Fruit fly (Drosophila melanogaster) whole organism, prepupa: ENCODE results near the gene wit.

Source experiments
- CG10669 ChIP-seq: fragments of 200-800 bp; sonication (Bioruptor generic); optimal IDR thresholded peaks from 3 replicates; lab custom pipeline; 2018; ENCODE audit warnings: missing biosample characterization, mild to moderate bottlenecking, missing genetic modification characterization, moderate library complexity
- CG11902 ChIP-seq: fragments of 200-800 bp; sonication (Bioruptor generic); optimal IDR thresholded peaks from 3 replicates; lab custom pipeline; 2016; ENCODE audit warnings: missing biosample characterization, missing genetic modification characterization
- CG1621 ChIP-seq: fragments of 200-800 bp; sonication (Bioruptor generic); optimal IDR thresholded peaks from 3 replicates; lab custom pipeline; 2018; ENCODE audit warnings: missing biosample characterization, mild to moderate bottlenecking, missing genetic modification characterization
- CG16779 ChIP-seq: fragments of 200-800 bp; sonication (Bioruptor generic); optimal IDR thresholded peaks from 3 replicates; lab custom pipeline; 2017; ENCODE audit warnings: missing biosample characterization, mild to moderate bottlenecking, missing genetic modification characterization
- CG31627 ChIP-seq: fragments of 200-800 bp; sonication (Bioruptor generic); optimal IDR thresholded peaks from 3 replicates; lab custom pipeline; 2016; ENCODE audit warnings: missing biosample characterization, missing genetic modification characterization
- CG32006 ChIP-seq: fragments of 200-800 bp; sonication (Bioruptor generic); optimal IDR thresholded peaks from 3 replicates; lab custom pipeline; 2017; ENCODE audit warnings: missing biosample characterization, mild to moderate bottlenecking, missing genetic modification characterization
- CG3919 ChIP-seq: fragments of 200-800 bp; sonication (Bioruptor generic); optimal IDR thresholded peaks from 3 replicates; lab custom pipeline; 2016; ENCODE audit warnings: missing biosample characterization, missing genetic modification characterization
- CG6163 ChIP-seq: fragments of 200-800 bp; sonication (Bioruptor generic); IDR thresholded peaks from 3 replicates; pipeline ENCODE4 v1.3.6; 2022; ENCODE audit warnings: missing biosample characterization, missing genetic modification characterization
- CG6276 ChIP-seq: fragments of 200-800 bp; sonication (Bioruptor generic); optimal IDR thresholded peaks from 2 replicates; lab custom pipeline; 2017; ENCODE audit warnings: missing biosample characterization, mild to moderate bottlenecking, missing genetic modification characterization
- CG6792 ChIP-seq: fragments of 200-800 bp; sonication (Bioruptor generic); optimal IDR thresholded peaks from 3 replicates; lab custom pipeline; 2016; ENCODE audit warnings: missing biosample characterization, missing genetic modification characterization
- CG7368 ChIP-seq: fragments of 200-800 bp; sonication (Bioruptor generic); optimal IDR thresholded peaks from 3 replicates; lab custom pipeline; 2016; ENCODE audit warnings: missing biosample characterization, missing genetic modification characterization
- CG8119 ChIP-seq: fragments of 200-800 bp; sonication (Bioruptor generic); IDR thresholded peaks from 3 replicates; pipeline ENCODE4 v1.3.6; 2022; ENCODE audit warnings: missing biosample characterization, missing genetic modification characterization
- CG8319 ChIP-seq: fragments of 200-800 bp; sonication (Bioruptor generic); optimal IDR thresholded peaks from 3 replicates; lab custom pipeline; 2016; ENCODE audit warnings: missing biosample characterization, missing genetic modification characterization
- CG8632 ChIP-seq: fragments of 200-800 bp; sonication (Bioruptor generic); optimal IDR thresholded peaks from 3 replicates; lab custom pipeline; 2016; ENCODE audit warnings: missing biosample characterization, missing genetic modification characterization
- Eip75B ChIP-seq: fragments of 200-800 bp; sonication (Bioruptor generic); optimal IDR thresholded peaks from 3 replicates; lab custom pipeline; 2016; ENCODE audit warnings: missing biosample characterization, missing genetic modification characterization
- Eip78C ChIP-seq: fragments of 200-800 bp; sonication (Bioruptor generic); peaks from one replicate; lab custom pipeline; 2016; ENCODE audit warnings: missing biosample characterization, missing genetic modification characterization
- Eip93F ChIP-seq: fragments of 200-800 bp; sonication (Bioruptor generic); optimal IDR thresholded peaks from 2 replicates; lab custom pipeline; 2016; ENCODE audit warnings: missing biosample characterization, mild to moderate bottlenecking, missing genetic modification characterization
- Ets21C ChIP-seq: fragments of 200-800 bp; sonication (Bioruptor generic); optimal IDR thresholded peaks from 3 replicates; lab custom pipeline; 2016; ENCODE audit warnings: missing biosample characterization, missing genetic modification characterization
- Hr38 ChIP-seq: sonication (Bioruptor generic); optimal IDR thresholded peaks from 2 replicates; lab custom pipeline; 2016; ENCODE audit warnings: missing biosample characterization, missing genetic modification characterization
- Hr39 ChIP-seq: fragments of 200-800 bp; sonication (Bioruptor generic); optimal IDR thresholded peaks from 2 replicates; lab custom pipeline; 2016; ENCODE audit warnings: missing biosample characterization, missing genetic modification characterization
- Lpt ChIP-seq: fragments of 200-800 bp; sonication (Bioruptor generic); optimal IDR thresholded peaks from 3 replicates; lab custom pipeline; 2016; ENCODE audit warnings: missing biosample characterization, missing genetic modification characterization
- Met ChIP-seq: fragments of 200-800 bp; sonication (Bioruptor generic); optimal IDR thresholded peaks from 3 replicates; lab custom pipeline; 2016; ENCODE audit warnings: missing biosample characterization, missing genetic modification characterization
- Smox ChIP-seq: fragments of 200-800 bp; sonication (Bioruptor generic); optimal IDR thresholded peaks from 3 replicates; lab custom pipeline; 2016; ENCODE audit warnings: missing biosample characterization, missing genetic modification characterization
- Sox15 ChIP-seq: fragments of 200-800 bp; sonication (Bioruptor generic); optimal IDR thresholded peaks from 3 replicates; lab custom pipeline; 2016; ENCODE audit warnings: missing biosample characterization, missing genetic modification characterization
- cyc ChIP-seq: fragments of 200-800 bp; sonication (Bioruptor generic); optimal IDR thresholded peaks from 3 replicates; lab custom pipeline; 2016; ENCODE audit warnings: missing biosample characterization, missing genetic modification characterization
- dsx ChIP-seq: fragments of 200-800 bp; optimal IDR thresholded peaks from 3 replicates; lab custom pipeline; 2019; ENCODE audit warnings: missing biosample characterization, mild to moderate bottlenecking, missing genetic modification characterization, moderate library complexity; ENCODE audit not compliant: poor library complexity, severe bottlenecking
- eg ChIP-seq: fragments of 200-800 bp; sonication (Bioruptor generic); IDR thresholded peaks from 3 replicates; pipeline ENCODE4 v1.3.6; 2022; ENCODE audit warnings: missing biosample characterization, missing genetic modification characterization
- esn ChIP-seq: fragments of 200-800 bp; sonication (Bioruptor generic); optimal IDR thresholded peaks from 2 replicates; lab custom pipeline; 2016; ENCODE audit warnings: missing biosample characterization, mild to moderate bottlenecking, missing genetic modification characterization, moderate library complexity
- fd59A ChIP-seq: fragments of 200-800 bp; sonication (Bioruptor generic); optimal IDR thresholded peaks from 2 replicates; lab custom pipeline; 2017; ENCODE audit warnings: missing biosample characterization, mild to moderate bottlenecking, missing genetic modification characterization, missing genetic modification reagents
- fd85E ChIP-seq: fragments of 200-800 bp; sonication (Bioruptor generic); optimal IDR thresholded peaks from 3 replicates; lab custom pipeline; 2016; ENCODE audit warnings: missing biosample characterization, missing genetic modification characterization
- fkh ChIP-seq: fragments of 200-800 bp; sonication (Bioruptor generic); optimal IDR thresholded peaks from 3 replicates; lab custom pipeline; 2017; ENCODE audit warnings: missing biosample characterization, mild to moderate bottlenecking, missing genetic modification characterization, moderate library complexity
- lz ChIP-seq: fragments of 200-800 bp; sonication (Bioruptor generic); optimal IDR thresholded peaks from 3 replicates; lab custom pipeline; 2016; ENCODE audit warnings: missing biosample characterization, missing genetic modification characterization
- net ChIP-seq: fragments of 200-800 bp; sonication (Bioruptor generic); optimal IDR thresholded peaks from 3 replicates; lab custom pipeline; 2016; ENCODE audit warnings: missing biosample characterization, missing genetic modification characterization
- pdm3 ChIP-seq: fragments of 200-800 bp; sonication (Bioruptor generic); optimal IDR thresholded peaks from 3 replicates; lab custom pipeline; 2016; ENCODE audit warnings: missing biosample characterization, missing genetic modification characterization
- salr ChIP-seq, 2 experiments: fragments of 200-800 bp; sonication (Bioruptor generic); optimal IDR thresholded peaks; 3 replicates each; lab custom pipeline; 2016 to 2018; ENCODE audit warnings: missing biosample characterization in 2 of 2, missing genetic modification characterization in 2 of 2, mild to moderate bottlenecking in 1 of 2
- spab ChIP-seq: fragments of 200-800 bp; sonication (Bioruptor generic); optimal IDR thresholded peaks from 2 replicates; lab custom pipeline; 2017; ENCODE audit warnings: missing biosample characterization, mild to moderate bottlenecking, missing genetic modification characterization, missing genetic modification reagents
- ss ChIP-seq, 2 experiments: fragments of 200-800 bp; sonication (Bioruptor generic); optimal IDR thresholded peaks; 2 replicates in 1 of 2; 3 replicates in 1 of 2; lab custom pipeline; 2017 to 2018; ENCODE audit warnings: mild to moderate bottlenecking in 2 of 2, missing biosample characterization in 2 of 2, missing genetic modification characterization in 2 of 2, moderate library complexity in 1 of 2
- svp ChIP-seq: fragments of 200-800 bp; sonication (Bioruptor generic); peaks from one replicate; lab custom pipeline; 2016; ENCODE audit warnings: missing biosample characterization, missing genetic modification characterization
- vri ChIP-seq: fragments of 200-800 bp; sonication (Bioruptor generic); optimal IDR thresholded peaks from 3 replicates; lab custom pipeline; 2016; ENCODE audit warnings: missing biosample characterization, mild to moderate bottlenecking, missing genetic modification characterization

wit gene

dm6 chr3L:4025738-4026505 lies 45.6 kb downstream of the wit start, which contains the start of gene CG11594:
TSS of gene CG11594 (minus strand) at chr3L:4026011.
- TF ChIP-seq dsx (GFP tag; lab: Kevin White, UChicago), result no peak
- peak; percentile 66 for TF ChIP-seq vri
- no peak for TF ChIP-seq salr (GFP tag; optimal IDR thresholded peaks at IDR 0.05; lab: Kevin White, UChicago)
- no peak for TF ChIP-seq lz (GFP tag; lab: Kevin White, UChicago)
- no peak for TF ChIP-seq CG8119 (GFP tag; lab: Robert Waterston, UW)
- TF ChIP-seq fkh (GFP tag; lab: Kevin White, UChicago), result peak; percentile 91
- TF ChIP-seq net, result no peak
- TF ChIP-seq CG3919 (GFP tag; lab: Kevin White, UChicago), result no peak
- TF ChIP-seq Met (GFP tag; lab: Kevin White, UChicago), result no peak
- no peak for TF ChIP-seq CG6276

- no peak for TF ChIP-seq fd85E (GFP tag; lab: Kevin White, UChicago)
- TF ChIP-seq svp (GFP tag; lab: Kevin White, UChicago), result peak; percentile 91
Observed at dm6 chr3L:4024464-4024863, 47.1 kb downstream of the wit start.

dm6 chr3L:4021260-4021831 lies 50.2 kb downstream of the wit start, which contains the start of gene Mul1:
TSS of gene Mul1 (plus strand) at chr3L:4021457.
- no peak for TF ChIP-seq cyc (GFP tag; lab: Kevin White, UChicago)
- TF ChIP-seq esn (GFP tag; lab: Kevin White, UChicago), result peak; percentile 5
- TF ChIP-seq net, result no peak
- no peak for TF ChIP-seq CG6276
- peak; percentile 28 for TF ChIP-seq vri
- TF ChIP-seq Eip78C (GFP tag; lab: Kevin White, UChicago), result no peak
- no peak for TF ChIP-seq Eip93F (GFP tag; lab: Kevin White, UChicago)
- TF ChIP-seq Hr38, result no peak
- no peak for TF ChIP-seq CG11902 (GFP tag; lab: Kevin White, UChicago)
- peak; percentile 90 for TF ChIP-seq fkh (GFP tag; lab: Kevin White, UChicago)
- TF ChIP-seq CG6792 (GFP tag; lab: Kevin White, UChicago), result no peak
- TF ChIP-seq CG8319, result no peak
- no peak for TF ChIP-seq CG31627 (GFP tag; lab: Kevin White, UChicago)

- TF ChIP-seq CG31627 (GFP tag; lab: Kevin White, UChicago), result no peak
- TF ChIP-seq salr (GFP tag; optimal IDR thresholded peaks at IDR 0.05; lab: Kevin White, UChicago), result no peak
- TF ChIP-seq CG6163 (GFP tag; lab: Robert Waterston, UW), result no peak
- no peak for TF ChIP-seq CG8632
Observed at dm6 chr3L:4018228-4018928, 53.1 kb downstream of the wit start, which contains the start of gene FoxL1. TSS of gene FoxL1 (plus strand) at chr3L:4018878.

dm6 chr3L:4016754-4017153 lies 54.8 kb downstream of the wit start:
- TF ChIP-seq pdm3 (GFP tag; lab: Kevin White, UChicago) (peak; percentile 11), CG6276 (no peak), CG32006 (GFP tag; lab: Kevin White, UChicago) (peak; percentile 38), lz (GFP tag; lab: Kevin White, UChicago) (no peak), spab (GFP tag; lab: Kevin White, UChicago) (no peak), Eip78C (GFP tag; lab: Kevin White, UChicago) (peak; percentile 70), Hr39 (peak; percentile 23), CG7368 (GFP tag; lab: Kevin White, UChicago) (no peak), CG11902 (GFP tag; lab: Kevin White, UChicago) (no peak), CG8632 (no peak), CG10669 (peak; percentile 24), eg (GFP tag; lab: Robert Waterston, UW) (peak; percentile 61; the same call in 2 of the 3 replicates), Sox15 (no peak), svp (GFP tag; lab: Kevin White, UChicago) (no peak), fd59A (GFP tag; lab: Kevin White, UChicago) (peak; percentile 15), Met (GFP tag; lab: Kevin White, UChicago) (no peak), CG16779 (no peak), fkh (GFP tag; lab: Kevin White, UChicago) (no peak), CG1621 (tag; lab: Kevin White, UChicago) (no peak), Smox (GFP tag; lab: Kevin White, UChicago) (no peak), Lpt (GFP tag; lab: Kevin White, UChicago) (no peak), Eip75B (GFP tag; lab: Kevin White, UChicago) (no peak), dsx (GFP tag; lab: Kevin White, UChicago) (no peak), Ets21C (GFP tag; lab: Kevin White, UChicago) (no peak), fd85E (GFP tag; lab: Kevin White, UChicago) (no peak), ss (GFP tag; optimal IDR thresholded peaks at IDR 0.05; lab: Kevin White, UChicago) (no peak)
